Worm (Caenorhabditis elegans) whole organism, L4 larva: ENCODE data around the gene dsl-5.

Experiments
- ama-1 ChIP-seq: fragments of 150-350 bp; optimal IDR thresholded peaks from 2 replicates; lab custom pipeline; 2014; ENCODE audit warnings: inconsistent platforms, mixed read lengths
- ceh-20 ChIP-seq: fragments of 200-800 bp; sonication (Bioruptor generic); IDR thresholded peaks from 2 replicates; pipeline ENCODE4 v1.3.6; 2022; ENCODE audit warnings: missing genetic modification reagents, missing genetic modification characterization, missing compliant biosample characterization
- duxl-1 ChIP-seq: sonication (generic microtip); optimal IDR thresholded peaks from 2 replicates; lab custom pipeline; 2016; ENCODE audit warnings: mild to moderate bottlenecking, missing genetic modification characterization, moderate library complexity, missing compliant biosample characterization; ENCODE audit not compliant: poor library complexity
- fkh-10 ChIP-seq: fragments of 150-350 bp; optimal IDR thresholded peaks from 2 replicates; lab custom pipeline; 2014; ENCODE audit warnings: missing biosample characterization, missing genetic modification reagents, missing genetic modification characterization
- lir-3 ChIP-seq: sonication (generic microtip); optimal IDR thresholded peaks from 2 replicates; lab custom pipeline; 2016; ENCODE audit warnings: mild to moderate bottlenecking, missing genetic modification characterization, missing compliant biosample characterization
- nhr-10 ChIP-seq: fragments of 150-350 bp; optimal IDR thresholded peaks from 2 replicates; lab custom pipeline; 2014; ENCODE audit warnings: missing biosample characterization, missing genetic modification characterization
- nhr-237 ChIP-seq: sonication (generic microtip); optimal IDR thresholded peaks from 2 replicates; lab custom pipeline; 2017; ENCODE audit warnings: missing biosample characterization, missing genetic modification characterization
- pqm-1 ChIP-seq: sonication (generic microtip); optimal IDR thresholded peaks from 2 replicates; lab custom pipeline; 2017; ENCODE audit warnings: missing biosample characterization, missing genetic modification characterization

ce11 chrIV:11655370-11655769 is 34.6 kb upstream of the dsl-5 start, which contains the start of gene ent-1:
- no peak for TF ChIP-seq pqm-1 (tag; lab: Kevin White, UChicago)
- no peak for TF ChIP-seq ama-1 (lab: Kevin White, UChicago)
- no peak for TF ChIP-seq ceh-20 (GFP tag; lab: Robert Waterston, UW)
- no peak for TF ChIP-seq fkh-10 (GFP tag; lab: Kevin White, UChicago)
- no peak for TF ChIP-seq lir-3 (tag; lab: Kevin White, UChicago)
- no peak for TF ChIP-seq nhr-237 (tag; lab: Kevin White, UChicago)
- TF ChIP-seq nhr-10 (tag; lab: Kevin White, UChicago), result no peak
- TF ChIP-seq duxl-1 (tag; lab: Kevin White, UChicago), result no peak
